Fruit fly (Drosophila melanogaster) whole organism, embryonic: ENCODE data around the gene CAH4.

Experiments
- Ada2b ChIP-seq: fragments of 200-800 bp; sonication (Bioruptor generic); IDR thresholded peaks from 2 replicates; pipeline ENCODE4 v1.3.6; 2022; ENCODE audit warnings: missing biosample characterization, missing genetic modification characterization
- Adf1 ChIP-seq: fragments of 200-800 bp; sonication (Bioruptor generic); IDR thresholded peaks from 2 replicates; pipeline ENCODE4 v1.3.6; 2022; ENCODE audit warnings: missing biosample characterization, missing genetic modification characterization
- Blimp-1 ChIP-seq: fragments of 200-800 bp; sonication (Bioruptor generic); optimal IDR thresholded peaks from 3 replicates; lab custom pipeline; 2018; ENCODE audit warnings: missing biosample characterization, missing genetic modification characterization, mild to moderate bottlenecking, moderate library complexity, missing genetic modification reagents
- CG10209 ChIP-seq: fragments of 200-800 bp; sonication (Bioruptor generic); optimal IDR thresholded peaks from 3 replicates; lab custom pipeline; 2017; ENCODE audit warnings: missing biosample characterization, mild to moderate bottlenecking, missing genetic modification characterization, missing genetic modification reagents
- CG10543 ChIP-seq: fragments of 200-800 bp; sonication (Bioruptor generic); optimal IDR thresholded peaks from 3 replicates; lab custom pipeline; 2017; ENCODE audit warnings: missing biosample characterization, mild to moderate bottlenecking, missing genetic modification characterization, moderate library complexity
- CG10979 ChIP-seq: fragments of 200-800 bp; sonication (Bioruptor generic); optimal IDR thresholded peaks from 2 replicates; lab custom pipeline; 2018; ENCODE audit warnings: missing biosample characterization, mild to moderate bottlenecking, missing genetic modification characterization, moderate library complexity
- CG12659 ChIP-seq: fragments of 200-800 bp; sonication (Bioruptor generic); optimal IDR thresholded peaks from 3 replicates; lab custom pipeline; 2017; ENCODE audit warnings: mild to moderate bottlenecking, missing biosample characterization, missing genetic modification reagents, missing genetic modification characterization
- CG12942 ChIP-seq: fragments of 200-800 bp; sonication (Bioruptor generic); optimal IDR thresholded peaks from 3 replicates; lab custom pipeline; 2016; ENCODE audit warnings: missing biosample characterization, missing genetic modification characterization
- CG13775 ChIP-seq: fragments of 200-800 bp; sonication (Bioruptor generic); optimal IDR thresholded peaks from 3 replicates; lab custom pipeline; 2017; ENCODE audit warnings: missing biosample characterization, mild to moderate bottlenecking, missing genetic modification characterization
- CG14710 ChIP-seq: fragments of 200-800 bp; sonication (Bioruptor generic); optimal IDR thresholded peaks from 3 replicates; lab custom pipeline; 2019; ENCODE audit warnings: missing biosample characterization, mild to moderate bottlenecking, missing genetic modification characterization, moderate library complexity
- CG14860 ChIP-seq: fragments of 200-800 bp; sonication (Bioruptor generic); IDR thresholded peaks from 3 replicates; pipeline ENCODE4 v1.3.6; 2022; ENCODE audit warnings: missing biosample characterization, missing genetic modification characterization; ENCODE audit not compliant: partially characterized antibody
- CG15269 ChIP-seq: fragments of 200-800 bp; sonication (Bioruptor generic); optimal IDR thresholded peaks from 2 replicates; lab custom pipeline; 2018; ENCODE audit warnings: missing biosample characterization, mild to moderate bottlenecking, missing genetic modification characterization, moderate library complexity
- CG16863 ChIP-seq: fragments of 200-800 bp; sonication (Bioruptor generic); optimal IDR thresholded peaks from 3 replicates; lab custom pipeline; 2016; ENCODE audit warnings: missing biosample characterization, missing genetic modification characterization
- CG17568 ChIP-seq: fragments of 200-800 bp; sonication (Bioruptor generic); optimal IDR thresholded peaks from 2 replicates; lab custom pipeline; 2018; ENCODE audit warnings: missing biosample characterization, mild to moderate bottlenecking, missing genetic modification characterization, moderate library complexity
- CG2120 ChIP-seq: fragments of 200-800 bp; sonication (Bioruptor generic); optimal IDR thresholded peaks from 3 replicates; lab custom pipeline; 2016; ENCODE audit warnings: missing biosample characterization, missing genetic modification characterization
- CG2678 ChIP-seq: fragments of 200-800 bp; sonication (Bioruptor generic); optimal IDR thresholded peaks from 3 replicates; lab custom pipeline; 2019; ENCODE audit warnings: missing biosample characterization, mild to moderate bottlenecking, missing genetic modification characterization, moderate library complexity
- CG31441 ChIP-seq: fragments of 200-800 bp; sonication (Bioruptor generic); IDR thresholded peaks from 2 replicates; pipeline ENCODE4 v1.3.6; 2022; ENCODE audit warnings: missing biosample characterization, missing genetic modification characterization
- CG32767 ChIP-seq: fragments of 200-800 bp; sonication (Bioruptor generic); IDR thresholded peaks from 2 replicates; pipeline ENCODE4 v1.3.6; 2022; ENCODE audit warnings: missing biosample characterization, missing genetic modification characterization
- CG3838 ChIP-seq: fragments of 200-800 bp; sonication (Bioruptor generic); optimal IDR thresholded peaks from 3 replicates; lab custom pipeline; 2016; ENCODE audit warnings: missing biosample characterization, missing genetic modification characterization
- CG7839 ChIP-seq: fragments of 200-800 bp; sonication (Bioruptor generic); optimal IDR thresholded peaks from 3 replicates; lab custom pipeline; 2018; ENCODE audit warnings: missing biosample characterization, mild to moderate bottlenecking, missing genetic modification characterization, moderate library complexity
- CG7963 ChIP-seq: fragments of 200-800 bp; sonication (Bioruptor generic); IDR thresholded peaks from 3 replicates; pipeline ENCODE4 v1.3.6; 2022; ENCODE audit warnings: missing biosample characterization, missing genetic modification characterization; ENCODE audit not compliant: partially characterized antibody
- CG9876 ChIP-seq: fragments of 200-800 bp; sonication (Bioruptor generic); optimal IDR thresholded peaks from 2 replicates; lab custom pipeline; 2016; ENCODE audit warnings: missing biosample characterization, missing genetic modification characterization
- Dad ChIP-seq: fragments of 200-800 bp; sonication (Bioruptor generic); optimal IDR thresholded peaks from 3 replicates; lab custom pipeline; 2016; ENCODE audit warnings: missing biosample characterization, missing genetic modification characterization
- Deaf1 ChIP-seq: fragments of 200-800 bp; optimal IDR thresholded peaks from 3 replicates; lab custom pipeline; 2019; ENCODE audit warnings: missing biosample characterization, mild to moderate bottlenecking, missing genetic modification characterization, moderate library complexity
- E2f1 ChIP-seq: fragments of 200-800 bp; sonication (Bioruptor generic); IDR thresholded peaks from 2 replicates; pipeline ENCODE4 v1.3.6; 2022; ENCODE audit warnings: missing biosample characterization, missing genetic modification characterization
- Fer2 ChIP-seq: fragments of 200-800 bp; sonication (Bioruptor generic); optimal IDR thresholded peaks from 2 replicates; lab custom pipeline; 2018; ENCODE audit warnings: missing biosample characterization, mild to moderate bottlenecking, missing genetic modification characterization, moderate library complexity
- Meics ChIP-seq: fragments of 200-800 bp; sonication (Bioruptor generic); optimal IDR thresholded peaks from 2 replicates; lab custom pipeline; 2017; ENCODE audit warnings: missing biosample characterization, mild to moderate bottlenecking, missing genetic modification characterization
- Mrtf ChIP-seq: fragments of 200-800 bp; sonication (Bioruptor generic); IDR thresholded peaks from 3 replicates; pipeline ENCODE4 v1.3.6; 2022; ENCODE audit warnings: missing biosample characterization, missing genetic modification characterization
- amos ChIP-seq: fragments of 200-800 bp; sonication (Bioruptor generic); IDR thresholded peaks from 2 replicates; pipeline ENCODE4 v1.3.6; 2022; ENCODE audit warnings: missing biosample characterization, missing genetic modification characterization; ENCODE audit not compliant: partially characterized antibody
- bbx ChIP-seq: fragments of 200-800 bp; sonication (Bioruptor generic); IDR thresholded peaks from 2 replicates; pipeline ENCODE4 v1.3.6; 2022; ENCODE audit warnings: missing biosample characterization, missing genetic modification characterization; ENCODE audit not compliant: partially characterized antibody
- btn ChIP-seq: fragments of 200-800 bp; sonication (Bioruptor generic); optimal IDR thresholded peaks from 2 replicates; lab custom pipeline; 2016; ENCODE audit warnings: missing biosample characterization, missing genetic modification characterization
- cg ChIP-seq: fragments of 200-800 bp; sonication (Bioruptor generic); optimal IDR thresholded peaks from 3 replicates; lab custom pipeline; 2019; ENCODE audit warnings: missing biosample characterization, mild to moderate bottlenecking, missing genetic modification characterization, moderate library complexity
- en ChIP-seq: fragments of 200-800 bp; sonication (Bioruptor generic); optimal IDR thresholded peaks from 2 replicates; lab custom pipeline; 2016; ENCODE audit warnings: missing biosample characterization, missing genetic modification characterization
- fd3F ChIP-seq: fragments of 200-800 bp; sonication (Bioruptor generic); optimal IDR thresholded peaks from 2 replicates; lab custom pipeline; 2018; ENCODE audit warnings: missing biosample characterization, mild to moderate bottlenecking, missing genetic modification characterization, moderate library complexity
- fd64A ChIP-seq: fragments of 200-800 bp; sonication (Bioruptor generic); optimal IDR thresholded peaks from 3 replicates; lab custom pipeline; 2018; ENCODE audit warnings: missing biosample characterization, mild to moderate bottlenecking, missing genetic modification characterization
- hkb ChIP-seq, 2 experiments: fragments of 200-800 bp in 1 of 2; fragments of >200 bp in 1 of 2; sonication (Bioruptor generic) in 1 of 2; IDR thresholded peaks in 1 of 2; optimal IDR thresholded peaks in 1 of 2; 2 replicates each; pipeline versions ENCODE4 v1.3.6 to Lab custom; 2017 to 2022; ENCODE audit warnings: missing biosample characterization in 1 of 2, missing genetic modification characterization in 1 of 2
- jing ChIP-seq: fragments of 200-800 bp; sonication (Bioruptor generic); optimal IDR thresholded peaks from 2 replicates; lab custom pipeline; 2018; ENCODE audit warnings: missing biosample characterization, mild to moderate bottlenecking, missing genetic modification characterization
- ken ChIP-seq: fragments of 200-800 bp; sonication (Bioruptor generic); IDR thresholded peaks from 3 replicates; pipeline ENCODE4 v1.3.6; 2022; ENCODE audit warnings: missing biosample characterization, missing genetic modification characterization
- lmd ChIP-seq: fragments of 200-800 bp; sonication (Bioruptor generic); IDR thresholded peaks from 2 replicates; pipeline ENCODE4 v1.3.6; 2022; ENCODE audit warnings: missing biosample characterization, missing genetic modification characterization
- onecut ChIP-seq: fragments of 200-800 bp; sonication (Bioruptor generic); IDR thresholded peaks from 2 replicates; pipeline ENCODE4 v1.3.6; 2022; ENCODE audit warnings: missing biosample characterization, missing genetic modification characterization
- scrt ChIP-seq: fragments of 200-800 bp; sonication (Bioruptor generic); optimal IDR thresholded peaks from 2 replicates; lab custom pipeline; 2018; ENCODE audit warnings: missing biosample characterization, mild to moderate bottlenecking, missing genetic modification characterization, moderate library complexity
- sim ChIP-seq: fragments of 200-800 bp; sonication (Bioruptor generic); IDR thresholded peaks from 2 replicates; pipeline ENCODE4 v1.3.6; 2022; ENCODE audit warnings: missing biosample characterization, missing genetic modification characterization
- tll ChIP-seq, 2 experiments: fragments of 200-800 bp in 1 of 2; fragments of >200 bp in 1 of 2; sonication (Bioruptor generic) in 1 of 2; optimal IDR thresholded peaks; 2 replicates each; lab custom pipeline; 2017 to 2019; ENCODE audit warnings: missing biosample characterization in 2 of 2, missing genetic modification characterization in 2 of 2, mild to moderate bottlenecking in 1 of 2, moderate library complexity in 1 of 2
- zfh1 ChIP-seq: fragments of 200-800 bp; sonication (Bioruptor generic); IDR thresholded peaks from 3 replicates; pipeline ENCODE4 v1.3.6; 2022; ENCODE audit warnings: missing biosample characterization, missing genetic modification characterization

CAH4 gene

DNA sequence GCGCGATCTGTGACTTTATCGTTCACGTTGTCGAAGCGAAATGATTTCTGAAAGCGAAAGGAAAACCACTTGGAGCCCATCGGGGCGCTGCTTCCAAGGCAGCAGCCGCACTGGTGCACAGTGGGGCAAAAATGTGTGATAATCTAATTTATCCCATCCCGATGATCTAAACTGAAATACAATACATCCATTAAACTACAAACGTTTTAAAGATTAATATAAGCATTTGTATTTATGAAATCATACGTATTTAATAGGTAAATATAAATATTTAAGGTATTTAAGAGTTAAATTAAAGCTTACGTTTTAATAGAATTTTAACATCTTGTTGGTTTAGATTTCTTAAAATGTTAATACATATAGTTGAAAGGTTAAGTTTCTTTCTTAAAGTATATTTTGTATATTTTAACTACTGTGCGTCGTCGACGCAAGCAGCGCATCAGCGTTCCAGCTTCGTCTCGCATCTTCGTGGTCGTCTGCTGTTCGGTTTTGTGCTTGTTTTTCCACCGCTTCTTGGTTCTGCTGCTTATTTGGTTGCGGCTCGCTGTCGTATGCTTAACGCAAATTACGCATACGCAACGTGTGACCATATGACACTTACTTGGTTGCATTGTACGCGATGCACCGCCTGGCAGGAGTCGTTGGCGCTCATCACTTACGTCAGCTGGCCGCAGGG, 48.7 kb upstream of the CAH4 start, which contains the start of gene CG13643 (continued):
- TF ChIP-seq Deaf1 (tag; lab: Kevin White, UChicago), result peak; percentile 76
- TF ChIP-seq CG10209 (GFP tag; lab: Kevin White, UChicago), result peak; percentile 34
- TF ChIP-seq Blimp-1 (GFP tag; lab: Kevin White, UChicago), result peak; percentile 64
- TF ChIP-seq CG12659 (GFP tag; lab: Kevin White, UChicago), result peak; percentile 24
- peak; percentile 53 for TF ChIP-seq Meics (GFP tag; lab: Kevin White, UChicago)
- TF ChIP-seq en (GFP tag; lab: Kevin White, UChicago), result no peak
- no peak for TF ChIP-seq CG9876 (GFP tag; lab: Kevin White, UChicago)
- 0 out of 3 replicates have a peak, but pooled peaks have one; percentile 23 for TF ChIP-seq ken (GFP tag; lab: Robert Waterston, UW)
- peak; percentile 3 for TF ChIP-seq CG7839 (tag; lab: Kevin White, UChicago)
- no peak for TF ChIP-seq CG16863 (GFP tag; lab: Kevin White, UChicago)
- no peak for TF ChIP-seq hkb (optimal IDR thresholded peaks at IDR 0.05; lab: Kevin White, UChicago)
- TF ChIP-seq hkb (GFP tag; IDR thresholded peaks at IDR 0.05; lab: Robert Waterston, UW), result 0 out of 2 replicates have a peak, but pooled peaks have one; percentile 34
- no peak for TF ChIP-seq cg (GFP tag; lab: Kevin White, UChicago)
- peak; percentile 11 for TF ChIP-seq fd3F (GFP tag; lab: Kevin White, UChicago)
- no peak for TF ChIP-seq zfh1 (GFP tag; lab: Robert Waterston, UW)
- peak; percentile 67 for TF ChIP-seq CG15269
- TF ChIP-seq CG14710 (tag; lab: Kevin White, UChicago), result no peak
- peak; percentile 55; the same call in 1 of the 2 replicates for TF ChIP-seq CG31441 (GFP tag; lab: Robert Waterston, UW)
- TF ChIP-seq CG10979 (tag; lab: Kevin White, UChicago), result peak; percentile 43

DNA sequence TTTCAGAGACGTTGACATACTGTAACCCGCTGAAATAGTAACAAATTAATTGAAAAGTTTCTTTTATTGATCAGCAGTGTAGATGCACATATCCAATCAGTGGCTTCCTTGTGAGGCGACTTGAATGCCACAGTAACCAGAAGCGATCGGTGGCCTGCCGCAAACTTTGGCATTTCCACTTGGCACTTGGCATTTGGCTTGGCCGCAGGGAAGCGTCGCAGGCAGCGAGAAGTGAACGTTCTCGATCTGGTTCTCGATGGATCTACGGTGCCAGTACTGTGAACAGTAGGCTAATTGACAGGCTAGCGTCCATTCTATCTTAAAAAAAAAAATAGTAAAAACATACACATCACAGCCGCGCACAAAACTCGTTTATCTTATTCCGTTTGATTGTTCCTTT, 43.5 kb upstream of the CAH4 start, which contains the start of gene CG10845:
Gene CG10845, plus strand, starts transcription at position 301 of the 400 bp plus-strand sequence.
- no peak for TF ChIP-seq bbx (GFP tag; lab: Robert Waterston, UW)

DNA sequence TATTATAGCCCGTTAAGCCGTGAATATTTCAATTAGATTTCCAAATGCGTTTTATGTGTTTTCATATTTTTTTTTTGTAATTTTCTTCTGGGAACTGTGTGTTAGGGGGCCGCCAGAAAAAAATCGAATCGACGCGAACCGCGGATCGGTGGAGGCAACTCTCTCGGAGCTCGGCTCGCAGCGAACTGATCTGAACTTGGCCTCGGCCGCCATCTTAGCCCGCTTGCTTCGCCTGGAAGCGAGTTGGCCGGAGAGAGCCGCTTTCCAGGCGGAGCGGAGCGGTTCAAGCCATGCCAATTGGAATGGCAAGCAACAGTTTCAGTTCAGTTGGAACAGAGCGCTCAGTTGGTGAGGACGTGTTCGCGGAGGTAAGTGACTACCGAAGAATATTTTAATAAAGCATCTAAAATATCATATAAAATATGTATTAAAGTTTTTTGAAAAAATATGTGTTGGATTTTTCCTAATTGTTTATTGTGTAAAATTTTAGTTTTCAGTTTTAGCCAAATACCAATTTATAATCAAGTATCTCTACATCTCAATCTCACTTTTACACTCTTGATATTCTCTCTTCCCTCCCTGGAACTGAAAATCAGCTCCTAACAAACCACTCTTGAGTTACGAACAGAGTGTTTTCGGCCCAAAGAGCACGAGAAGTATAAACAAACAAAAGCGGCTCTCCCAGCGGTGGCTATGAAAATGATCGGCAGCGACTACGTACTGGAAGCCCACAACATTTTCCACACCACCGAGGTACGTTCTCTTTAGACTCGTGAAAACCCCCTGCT, 37.3 kb upstream of the CAH4 start, which contains the start of the genes CG31121 and CG11069:
Gene CG31121, minus strand, starts transcription at position 187 of the 788 bp plus-strand sequence.
Gene CG11069, plus strand, starts transcription at position 324 of the 788 bp plus-strand sequence.
- no peak for TF ChIP-seq CG2678
- TF ChIP-seq CG14860, result no peak
- no peak for TF ChIP-seq fd64A (GFP tag; lab: Kevin White, UChicago)
- TF ChIP-seq tll (GFP tag; optimal IDR thresholded peaks at IDR 0.05; lab: Kevin White, UChicago), result no peak
- TF ChIP-seq CG10543 (GFP tag; lab: Kevin White, UChicago), result no peak
- no peak for TF ChIP-seq CG7963 (GFP tag; lab: Robert Waterston, UW)
- no peak for TF ChIP-seq E2f1 (GFP tag; lab: Robert Waterston, UW)
- TF ChIP-seq Fer2 (tag; lab: Kevin White, UChicago), result no peak
- TF ChIP-seq CG2120 (GFP tag; lab: Kevin White, UChicago), result no peak
- no peak for TF ChIP-seq jing (GFP tag; lab: Kevin White, UChicago)
- no peak for TF ChIP-seq amos (GFP tag; lab: Robert Waterston, UW)
- no peak for TF ChIP-seq Adf1 (GFP tag; lab: Robert Waterston, UW)
- TF ChIP-seq Dad (GFP tag; lab: Kevin White, UChicago), result no peak
- TF ChIP-seq btn, result no peak
- TF ChIP-seq scrt (GFP tag; lab: Kevin White, UChicago), result no peak
- no peak for TF ChIP-seq onecut (GFP tag; lab: Robert Waterston, UW)
- TF ChIP-seq Ada2b (GFP tag; lab: Robert Waterston, UW), result no peak
- no peak for TF ChIP-seq Mrtf (GFP tag; lab: Robert Waterston, UW)
- no peak for TF ChIP-seq CG12942
- TF ChIP-seq CG13775 (GFP tag; lab: Kevin White, UChicago), result no peak
- TF ChIP-seq lmd, result no peak
- TF ChIP-seq CG32767 (GFP tag; lab: Robert Waterston, UW), result no peak
- no peak for TF ChIP-seq CG17568 (GFP tag; lab: Kevin White, UChicago)
- no peak for TF ChIP-seq sim (GFP tag; lab: Robert Waterston, UW)
- TF ChIP-seq CG3838 (GFP tag; lab: Kevin White, UChicago), result no peak
